Fruit fly (Drosophila melanogaster) Kc167 (cell line): ENCODE results near the gene CG6425.

Experiments
- Sin3A ChIP-seq: fragments of >200 bp; optimal IDR thresholded peaks from 2 replicates; lab custom pipeline; 2018; ENCODE audit warnings: missing external identifiers
- h ChIP-seq: fragments of >200 bp; optimal IDR thresholded peaks from 3 replicates; lab custom pipeline; 2018; ENCODE audit warnings: missing external identifiers

- no peak for TF ChIP-seq h (lab: Kevin White, UChicago)
- TF ChIP-seq Sin3A (lab: Kevin White, UChicago) = no peak
Measured at dm6 chr3R:26690197-26690596, 27.0 kb downstream of the CG6425 start.
